Worm (Caenorhabditis elegans): Measurements from ENCODE around the gene snet-1.

Gene snet-1

DNA sequence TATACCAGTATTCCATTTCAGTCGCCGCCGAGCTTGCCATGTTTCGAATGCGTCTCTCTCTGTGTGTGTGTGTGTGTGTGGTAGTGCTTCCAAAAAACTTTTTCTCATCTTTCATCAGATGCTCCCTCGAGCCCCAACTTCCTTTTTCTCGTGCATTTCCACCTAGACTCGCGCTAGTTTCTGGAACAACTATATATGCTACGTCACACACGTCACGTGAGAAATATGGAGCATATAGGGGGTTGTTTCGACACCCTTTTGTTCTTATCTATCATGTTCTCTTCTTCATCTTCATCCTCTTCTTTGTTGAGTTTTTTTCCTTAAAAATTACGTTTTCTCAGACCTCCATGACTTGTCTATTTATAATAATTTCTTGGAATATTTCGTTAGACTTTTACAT is 36.6 kb upstream of the snet-1 start:
- TF ChIP-seq pax-1 (tag; optimal IDR thresholded peaks at IDR 0.05), result no peak
- no peak for TF ChIP-seq ztf-16 (tag; optimal IDR thresholded peaks at IDR 0.05)
- TF ChIP-seq K02D7.2 (tag; optimal IDR thresholded peaks at IDR 0.05), result no peak
- TF ChIP-seq ets-4 (tag; optimal IDR thresholded peaks at IDR 0.05), result no peak
- TF ChIP-seq hlh-6 (tag; optimal IDR thresholded peaks at IDR 0.05), result no peak
- TF ChIP-seq ama-1 (optimal IDR thresholded peaks at IDR 0.05), result no peak
- TF ChIP-seq madf-2 (tag; optimal IDR thresholded peaks at IDR 0.05), result no peak
- TF ChIP-seq pat-9 (tag; optimal IDR thresholded peaks at IDR 0.05), result no peak
- no peak for TF ChIP-seq pha-4 (tag; optimal IDR thresholded peaks at IDR 0.05)
- TF ChIP-seq pag-3 (tag; optimal IDR thresholded peaks at IDR 0.05; ENCODE audit: borderline replicate concordance), result no peak
- TF ChIP-seq hlh-8 (tag; optimal IDR thresholded peaks at IDR 0.05), result no peak

ce11 chrX:3701861-3702260 is 33.1 kb upstream of the snet-1 start:
- no peak for TF ChIP-seq K02D7.2 (tag; optimal IDR thresholded peaks at IDR 0.05)
- TF ChIP-seq pros-1 (tag; optimal IDR thresholded peaks at IDR 0.05), result no peak
- TF ChIP-seq ztf-16 (tag; optimal IDR thresholded peaks at IDR 0.05), result no peak
- TF ChIP-seq elt-4 (tag; optimal IDR thresholded peaks at IDR 0.05), result no peak
- no peak for TF ChIP-seq K09A11.1 (tag; optimal IDR thresholded peaks at IDR 0.05; ENCODE audit: insufficient read depth)
- TF ChIP-seq pha-4 (tag; optimal IDR thresholded peaks at IDR 0.05), result no peak

ce11 chrX:3697623-3698022 is 28.9 kb upstream of the snet-1 start:
- TF ChIP-seq odd-2 (tag; optimal IDR thresholded peaks at IDR 0.05) (peak; percentile 22), fkh-10 (GFP tag; optimal IDR thresholded peaks at IDR 0.05) (peak; percentile 24), ref-2 (tag; optimal IDR thresholded peaks at IDR 0.05) (peak; percentile 79), hlh-6 (tag; optimal IDR thresholded peaks at IDR 0.05) (peak; percentile 88), gmeb-2 (tag; optimal IDR thresholded peaks at IDR 0.05) (peak; percentile 90), zip-5 (tag; optimal IDR thresholded peaks at IDR 0.05) (peak; percentile 40), syd-9 (tag; optimal IDR thresholded peaks at IDR 0.05) (peak; percentile 82), sdc-2 (tag; optimal IDR thresholded peaks at IDR 0.05) (peak; percentile 86), pha-2 (tag; optimal IDR thresholded peaks at IDR 0.05) (peak; percentile 87), T23F11.4 (GFP tag; optimal IDR thresholded peaks at IDR 0.05) (peak; percentile 86), npax-4 (tag; optimal IDR thresholded peaks at IDR 0.05) (peak; percentile 78), pha-4 (tag; optimal IDR thresholded peaks at IDR 0.05) (no peak), ahr-1 (tag; optimal IDR thresholded peaks at IDR 0.05) (peak; percentile 70), pag-3 (tag; optimal IDR thresholded peaks at IDR 0.05; ENCODE audit: borderline replicate concordance) (peak; percentile 69), hlh-15 (tag; optimal IDR thresholded peaks at IDR 0.05) (peak; percentile 76), elt-4 (tag; optimal IDR thresholded peaks at IDR 0.05) (no peak), F13H6.1 (tag; optimal IDR thresholded peaks at IDR 0.05) (peak; percentile 82), K02D7.2 (tag; optimal IDR thresholded peaks at IDR 0.05) (peak; percentile 80), unc-42 (tag; optimal IDR thresholded peaks at IDR 0.05) (peak; percentile 68), eyg-1 (tag; optimal IDR thresholded peaks at IDR 0.05) (peak; percentile 81), ceh-22 (tag; optimal IDR thresholded peaks at IDR 0.05) (no peak), ets-4 (tag; optimal IDR thresholded peaks at IDR 0.05) (peak; percentile 59), ceh-45 (GFP tag; IDR thresholded peaks at IDR 0.05) (peak; percentile 94), ttx-3 (tag; optimal IDR thresholded peaks at IDR 0.05) (peak; percentile 82), unc-3 (GFP tag; conservative IDR thresholded peaks at IDR 0.05) (peak; percentile 90), unc-3 (tag; optimal IDR thresholded peaks at IDR 0.05) (peak; percentile 62), nfya-1 (tag; optimal IDR thresholded peaks at IDR 0.05) (peak; percentile 64), sox-4 (tag; optimal IDR thresholded peaks at IDR 0.05) (peak; percentile 87), ceh-19 (GFP tag; optimal IDR thresholded peaks at IDR 0.05) (peak; percentile 90), madf-2 (tag; optimal IDR thresholded peaks at IDR 0.05) (peak; percentile 83), ceh-2 (tag; optimal IDR thresholded peaks at IDR 0.05) (peak; percentile 80), tbx-2 (tag; optimal IDR thresholded peaks at IDR 0.05) (peak; percentile 84), ceh-9 (tag; optimal IDR thresholded peaks at IDR 0.05) (peak; percentile 52), Y22D7AL.16 (tag; optimal IDR thresholded peaks at IDR 0.05) (peak; percentile 82), dve-1 (tag; optimal IDR thresholded peaks at IDR 0.05) (peak; percentile 70), unc-55 (GFP tag; optimal IDR thresholded peaks at IDR 0.05) (no peak), pros-1 (tag; optimal IDR thresholded peaks at IDR 0.05) (no peak), fax-1 (tag; optimal IDR thresholded peaks at IDR 0.05) (peak; percentile 81), hlh-8 (tag; optimal IDR thresholded peaks at IDR 0.05) (peak; percentile 74), unc-86 (tag; optimal IDR thresholded peaks at IDR 0.05) (peak; percentile 62), hlh-30 (tag; optimal IDR thresholded peaks at IDR 0.05; ENCODE audit: insufficient read depth) (no peak), ceh-30 (tag; optimal IDR thresholded peaks at IDR 0.05) (peak; percentile 52), mec-3 (tag; optimal IDR thresholded peaks at IDR 0.05; ENCODE audit: borderline replicate concordance) (no peak)

Data from whole organism, late embryonic.